Worm (Caenorhabditis elegans) whole organism, mixed stage, embryonic: ENCODE data around the gene scc-2.

Experiments
- bed-3 ChIP-seq: fragments of 200-800 bp; sonication (Bioruptor generic); optimal IDR thresholded peaks from 3 replicates; lab custom pipeline; 2018; ENCODE audit warnings: mild to moderate bottlenecking, missing genetic modification characterization, moderate library complexity, missing compliant biosample characterization
- blmp-1 ChIP-seq: fragments of 150-350 bp; optimal IDR thresholded peaks from 2 replicates; lab custom pipeline; 2014; ENCODE audit warnings: missing biosample characterization, missing genetic modification characterization
- ceh-39 ChIP-seq: fragments of 150-350 bp; optimal IDR thresholded peaks from 2 replicates; lab custom pipeline; 2014; ENCODE audit warnings: missing biosample characterization, missing genetic modification characterization
- ceh-43 ChIP-seq: fragments of 200-800 bp; sonication (Bioruptor generic); optimal IDR thresholded peaks from 2 replicates; lab custom pipeline; 2018; ENCODE audit warnings: mild to moderate bottlenecking, missing genetic modification characterization, moderate library complexity, missing compliant biosample characterization
- ceh-83 ChIP-seq: fragments of 200-800 bp; sonication (Bioruptor generic); optimal IDR thresholded peaks from 2 replicates; lab custom pipeline; 2018; ENCODE audit warnings: mild to moderate bottlenecking, missing genetic modification characterization, missing compliant biosample characterization
- ces-1 ChIP-seq: fragments of 150-350 bp; optimal IDR thresholded peaks from 2 replicates; lab custom pipeline; 2014; ENCODE audit warnings: missing biosample characterization, missing genetic modification reagents, missing genetic modification characterization
- cnd-1 ChIP-seq: fragments of 200-800 bp; sonication (Bioruptor generic); optimal IDR thresholded peaks from 2 replicates; lab custom pipeline; 2018; ENCODE audit warnings: mild to moderate bottlenecking, missing genetic modification characterization, missing compliant biosample characterization
- elt-1 ChIP-seq: sonication (generic microtip); optimal IDR thresholded peaks from 2 replicates; lab custom pipeline; 2017; ENCODE audit warnings: missing genetic modification characterization, mild to moderate bottlenecking, missing compliant biosample characterization, antibody characterized with exemption, moderate library complexity, borderline replicate concordance; ENCODE audit not compliant: insufficient read depth
- elt-3 ChIP-seq: fragments of 150-350 bp; optimal IDR thresholded peaks from 2 replicates; lab custom pipeline; 2014; ENCODE audit warnings: missing biosample characterization, missing genetic modification characterization
- flh-1 ChIP-seq: fragments of 200-800 bp; sonication (Bioruptor generic); optimal IDR thresholded peaks from 2 replicates; lab custom pipeline; 2018; ENCODE audit warnings: mild to moderate bottlenecking, missing genetic modification characterization, moderate library complexity, missing compliant biosample characterization
- ham-2 ChIP-seq: fragments of 200-800 bp; sonication (Bioruptor generic); optimal IDR thresholded peaks from 2 replicates; lab custom pipeline; 2018; ENCODE audit warnings: mild to moderate bottlenecking, missing genetic modification characterization, missing compliant biosample characterization
- hlh-1 ChIP-seq: fragments of 150-350 bp; optimal IDR thresholded peaks from 2 replicates; lab custom pipeline; 2014; ENCODE audit warnings: missing biosample characterization, missing genetic modification reagents, missing genetic modification characterization
- lin-13 ChIP-seq: fragments of 150-350 bp; optimal IDR thresholded peaks from 2 replicates; lab custom pipeline; 2014; ENCODE audit warnings: missing biosample characterization, missing genetic modification characterization
- lin-32 ChIP-seq: fragments of 200-800 bp; sonication (Bioruptor generic); optimal IDR thresholded peaks from 2 replicates; lab custom pipeline; 2018; ENCODE audit warnings: mild to moderate bottlenecking, missing genetic modification characterization, missing compliant biosample characterization
- lsy-2 ChIP-seq: fragments of 150-350 bp; optimal IDR thresholded peaks from 2 replicates; lab custom pipeline; 2014; ENCODE audit warnings: missing biosample characterization, missing genetic modification characterization
- mab-5 ChIP-seq: fragments of 150-350 bp; optimal IDR thresholded peaks from 2 replicates; lab custom pipeline; 2014; ENCODE audit warnings: missing biosample characterization, missing genetic modification characterization
- mep-1 ChIP-seq: fragments of 150-350 bp; optimal IDR thresholded peaks from 2 replicates; lab custom pipeline; 2017; ENCODE audit warnings: missing biosample characterization, missing genetic modification reagents, missing genetic modification characterization, inconsistent platforms
- mls-2 ChIP-seq: sonication (generic microtip); optimal IDR thresholded peaks from 2 replicates; lab custom pipeline; 2016; ENCODE audit warnings: mild to moderate bottlenecking, missing genetic modification characterization, moderate library complexity, missing compliant biosample characterization
- nhr-2 ChIP-seq: fragments of 150-350 bp; optimal IDR thresholded peaks from 2 replicates; lab custom pipeline; 2014; ENCODE audit warnings: missing biosample characterization, missing genetic modification characterization
- nhr-237 ChIP-seq: fragments of 150-350 bp; optimal IDR thresholded peaks from 2 replicates; lab custom pipeline; 2014; ENCODE audit warnings: missing biosample characterization, missing genetic modification characterization
- nhr-28 ChIP-seq: fragments of 150-350 bp; optimal IDR thresholded peaks from 2 replicates; lab custom pipeline; 2014; ENCODE audit warnings: missing biosample characterization, missing genetic modification characterization
- nhr-76 ChIP-seq: sonication (generic microtip); optimal IDR thresholded peaks from 2 replicates; lab custom pipeline; 2017; ENCODE audit warnings: missing biosample characterization, missing genetic modification characterization
- pha-4 ChIP-seq: fragments of 150-350 bp; optimal IDR thresholded peaks from 2 replicates; lab custom pipeline; 2018; ENCODE audit warnings: missing biosample characterization, missing genetic modification reagents, missing genetic modification characterization
- sem-2 ChIP-seq: fragments of 200-800 bp; sonication (Bioruptor generic); optimal IDR thresholded peaks from 2 replicates; lab custom pipeline; 2018; ENCODE audit warnings: mild to moderate bottlenecking, missing genetic modification characterization, missing compliant biosample characterization
- snpc-4 ChIP-seq: fragments of 150-350 bp; optimal IDR thresholded peaks from 2 replicates; lab custom pipeline; 2014; ENCODE audit warnings: missing biosample characterization, missing genetic modification characterization
- sptf-1 ChIP-seq: sonication (generic microtip); optimal IDR thresholded peaks from 2 replicates; lab custom pipeline; 2017; ENCODE audit warnings: mild to moderate bottlenecking, missing genetic modification characterization, moderate library complexity, missing compliant biosample characterization
- tbx-8 ChIP-seq: fragments of 200-800 bp; sonication (Bioruptor generic); optimal IDR thresholded peaks from 2 replicates; lab custom pipeline; 2018; ENCODE audit warnings: mild to moderate bottlenecking, missing genetic modification characterization, moderate library complexity, missing compliant biosample characterization
- unc-120 ChIP-seq: sonication (generic microtip); optimal IDR thresholded peaks from 2 replicates; lab custom pipeline; 2017; ENCODE audit warnings: missing genetic modification characterization, missing compliant biosample characterization; ENCODE audit not compliant: poor library complexity, severe bottlenecking
- unc-62 ChIP-seq: fragments of 150-350 bp; optimal IDR thresholded peaks from 2 replicates; lab custom pipeline; 2014; ENCODE audit warnings: missing biosample characterization, missing genetic modification reagents, missing genetic modification characterization
- ztf-11 ChIP-seq: fragments of 150-350 bp; optimal IDR thresholded peaks from 2 replicates; lab custom pipeline; 2014; ENCODE audit warnings: missing biosample characterization, missing genetic modification characterization

Gene scc-2

DNA sequence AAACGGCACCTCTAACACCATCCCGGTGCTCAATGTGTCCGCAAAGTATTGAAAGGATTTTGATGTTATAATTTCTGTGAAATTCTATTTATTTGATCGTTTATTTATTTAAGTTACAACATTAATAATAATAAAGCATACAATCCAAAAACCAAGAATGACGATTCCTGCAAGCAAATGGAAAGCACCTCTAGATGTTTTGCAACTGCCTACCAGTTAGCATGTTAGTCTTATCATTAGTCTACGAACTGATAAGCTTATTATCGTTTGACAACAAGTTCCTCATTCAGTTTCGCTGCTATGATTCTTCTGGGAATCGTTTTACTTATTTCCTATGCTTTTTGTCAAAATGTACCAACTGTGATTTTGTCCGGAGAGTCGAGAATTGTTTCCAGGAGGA is 36.2 kb upstream of the scc-2 start, which contains the start of gene K01A2.6:
Gene K01A2.6 (plus strand): TSS at position 301 of the 400 bp plus-strand sequence.
- TF ChIP-seq lsy-2 (tag; lab: Kevin White, UChicago) (no peak), nhr-76 (tag; lab: Kevin White, UChicago) (no peak), pha-4 (tag; lab: Kevin White, UChicago) (no peak), unc-62 (no peak), ham-2 (GFP tag; lab: Kevin White, UChicago) (no peak), nhr-237 (tag; lab: Kevin White, UChicago) (no peak), flh-1 (no peak), cnd-1 (tag; lab: Kevin White, UChicago) (no peak), mab-5 (no peak), ztf-11 (tag; lab: Kevin White, UChicago) (no peak)

DNA sequence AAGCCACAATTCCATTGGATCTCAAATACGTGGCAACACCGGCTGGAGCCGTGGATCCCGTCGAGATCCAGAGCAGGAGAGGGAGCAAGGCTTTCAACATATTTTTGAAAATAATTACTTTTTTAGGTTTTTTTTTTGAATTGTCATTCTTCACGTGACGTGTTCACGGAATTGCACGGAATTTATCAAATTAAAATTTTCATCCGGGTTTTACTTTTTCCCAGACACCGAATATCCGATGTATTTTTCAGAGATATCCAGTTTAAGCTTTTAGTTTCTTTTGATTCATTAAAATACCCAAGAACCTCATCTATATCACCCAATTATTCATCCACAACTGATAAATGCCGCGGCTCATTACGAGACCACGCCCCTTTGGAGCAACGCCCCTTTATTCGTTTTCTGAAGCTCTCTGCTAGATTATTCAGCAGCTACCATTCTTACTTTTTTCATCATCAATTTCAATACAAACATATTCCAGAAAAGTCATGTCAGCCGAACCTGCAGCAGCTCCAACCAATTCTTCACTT is 33.5 kb upstream of the scc-2 start, which contains the start of the genes clec-117 and B0432.1:
Gene clec-117 (minus strand): TSS at position 101 of the 530 bp plus-strand sequence.
Gene B0432.1 (plus strand): TSS at position 480 of the 530 bp plus-strand sequence.
- TF ChIP-seq mls-2 (tag; lab: Kevin White, UChicago) = no peak
- no peak for TF ChIP-seq elt-1 (tag; lab: Kevin White, UChicago)
- TF ChIP-seq blmp-1 (tag; lab: Kevin White, UChicago) = no peak
- no peak for TF ChIP-seq sptf-1 (tag; lab: Kevin White, UChicago)
- TF ChIP-seq unc-120 (tag; lab: Kevin White, UChicago) = no peak
- no peak for TF ChIP-seq nhr-237 (tag; lab: Kevin White, UChicago)
- TF ChIP-seq ham-2 (GFP tag; lab: Kevin White, UChicago) = no peak
- TF ChIP-seq lsy-2 (tag; lab: Kevin White, UChicago) = no peak
- TF ChIP-seq nhr-2 (tag; lab: Kevin White, UChicago) = no peak
- no peak for TF ChIP-seq lin-32 (GFP tag; lab: Kevin White, UChicago)

DNA sequence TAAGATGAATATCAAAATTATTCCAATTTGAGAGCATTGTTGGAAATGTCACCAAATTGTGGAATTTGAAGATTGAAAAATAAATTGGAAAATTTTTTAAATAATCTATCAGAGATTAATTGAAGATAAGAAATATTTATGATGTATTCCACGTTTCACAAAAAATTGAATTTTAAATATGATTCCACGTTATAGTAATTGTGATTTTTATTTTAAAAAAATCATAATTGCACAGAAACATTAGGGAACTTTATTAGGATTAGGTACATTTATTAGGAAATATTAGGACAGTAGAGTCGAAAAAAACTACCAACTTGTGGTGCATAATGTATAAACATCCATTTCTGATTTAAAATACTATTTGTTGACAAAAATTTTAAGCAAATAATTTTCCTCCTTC is 31.1 kb upstream of the scc-2 start, which contains the start of gene B0432.11:
Gene B0432.11 (minus strand): TSS at position 101 of the 400 bp plus-strand sequence.
- TF ChIP-seq ztf-11 (tag; lab: Kevin White, UChicago) (no peak), sptf-1 (tag; lab: Kevin White, UChicago) (no peak), blmp-1 (tag; lab: Kevin White, UChicago) (no peak), ceh-39 (tag; lab: Kevin White, UChicago) (no peak), lin-13 (tag; lab: Kevin White, UChicago) (no peak), sem-2 (no peak), mls-2 (tag; lab: Kevin White, UChicago) (no peak), elt-1 (tag; lab: Kevin White, UChicago) (no peak), lsy-2 (tag; lab: Kevin White, UChicago) (no peak), mab-5 (no peak), ces-1 (no peak), elt-3 (tag; lab: Kevin White, UChicago) (no peak), ceh-43 (GFP tag; lab: Kevin White, UChicago) (no peak)
- TF ChIP-seq, all 35 proteins: peak for 0

DNA sequence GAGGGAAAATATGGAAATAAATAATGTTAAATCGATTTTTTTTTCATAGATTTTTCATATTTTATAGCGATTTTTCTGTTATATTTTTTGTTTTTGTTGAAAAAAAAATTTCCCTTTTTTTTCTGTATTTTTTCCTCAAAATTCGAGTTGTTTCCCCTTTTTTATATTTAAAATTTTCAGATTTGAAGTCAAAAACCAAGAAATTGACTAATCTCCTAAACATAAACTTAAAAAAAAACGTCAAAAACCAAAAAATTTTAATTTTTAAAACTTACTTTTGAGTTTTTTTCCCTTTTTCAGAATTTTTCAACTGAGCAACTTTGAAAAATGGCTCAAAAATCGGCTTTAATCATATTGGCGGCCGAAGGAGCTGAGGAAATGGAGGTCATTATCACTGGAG is 26.8 kb upstream of the scc-2 start, which contains the start of gene djr-1.1:
Gene djr-1.1 (plus strand): TSS at position 301 of the 400 bp plus-strand sequence.
- TF ChIP-seq mep-1 (tag; lab: Kevin White, UChicago) (no peak), elt-3 (tag; lab: Kevin White, UChicago) (no peak), sptf-1 (tag; lab: Kevin White, UChicago) (no peak), nhr-28 (no peak), flh-1 (no peak), ceh-83 (GFP tag; lab: Kevin White, UChicago) (no peak), lin-13 (tag; lab: Kevin White, UChicago) (no peak), unc-120 (tag; lab: Kevin White, UChicago) (no peak), ztf-11 (tag; lab: Kevin White, UChicago) (no peak), snpc-4 (no peak), pha-4 (tag; lab: Kevin White, UChicago) (no peak), blmp-1 (tag; lab: Kevin White, UChicago) (no peak)

DNA sequence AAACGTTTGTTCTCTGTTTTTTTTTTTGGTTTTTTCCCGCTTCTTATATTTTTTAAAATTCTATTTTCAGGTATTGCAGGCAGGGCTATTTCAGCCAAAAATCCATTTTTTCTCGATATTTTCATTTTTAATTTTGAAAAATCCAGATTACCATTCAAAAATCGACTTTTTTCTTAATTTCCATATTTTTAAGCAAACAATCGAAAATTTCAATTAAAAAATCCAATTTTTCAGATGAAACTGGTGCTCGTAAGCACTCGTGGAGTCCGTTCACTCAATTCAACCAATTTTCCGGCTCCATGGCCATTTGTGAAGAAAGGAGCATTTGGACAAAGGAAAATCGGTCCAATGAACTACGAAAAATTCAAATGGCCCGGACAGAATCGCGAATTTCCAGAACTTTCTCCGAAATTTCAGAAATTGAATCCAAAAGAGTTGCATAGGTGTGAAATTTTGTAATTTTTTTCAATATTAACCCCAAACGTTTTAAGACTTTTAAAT is 25.3 kb upstream of the scc-2 start, which contains the start of gene mrpl-41:
Gene mrpl-41 (plus strand): TSS at position 235 of the 501 bp plus-strand sequence.
- TF ChIP-seq nhr-76 (tag; lab: Kevin White, UChicago) = no peak
- TF ChIP-seq unc-62 = no peak
- TF ChIP-seq nhr-237 (tag; lab: Kevin White, UChicago) = no peak
- no peak for TF ChIP-seq blmp-1 (tag; lab: Kevin White, UChicago)
- TF ChIP-seq mab-5 = no peak
- no peak for TF ChIP-seq lin-13 (tag; lab: Kevin White, UChicago)
- TF ChIP-seq mls-2 (tag; lab: Kevin White, UChicago) = no peak
- no peak for TF ChIP-seq lsy-2 (tag; lab: Kevin White, UChicago)
- no peak for TF ChIP-seq hlh-1
- no peak for TF ChIP-seq tbx-8
- no peak for TF ChIP-seq snpc-4
- no peak for TF ChIP-seq bed-3 (GFP tag; lab: Kevin White, UChicago)
- TF ChIP-seq sptf-1 (tag; lab: Kevin White, UChicago) = no peak
- TF ChIP-seq, all 35 proteins: peak for 0
